Worm (Caenorhabditis elegans) whole organism, L1 larva: ENCODE data around the gene acs-11.

Experiments used
- ama-1 ChIP-seq: fragments of 150-350 bp; optimal IDR thresholded peaks from 2 replicates; lab custom pipeline; 2014
- fkh-8 ChIP-seq: sonication (generic microtip); optimal IDR thresholded peaks from 2 replicates; lab custom pipeline; 2016; ENCODE audit warnings: mild to moderate bottlenecking, missing genetic modification characterization, missing compliant biosample characterization
- nhr-237 ChIP-seq: fragments of 150-350 bp; optimal IDR thresholded peaks from 2 replicates; lab custom pipeline; 2014; ENCODE audit warnings: missing biosample characterization, missing genetic modification characterization

DNA sequence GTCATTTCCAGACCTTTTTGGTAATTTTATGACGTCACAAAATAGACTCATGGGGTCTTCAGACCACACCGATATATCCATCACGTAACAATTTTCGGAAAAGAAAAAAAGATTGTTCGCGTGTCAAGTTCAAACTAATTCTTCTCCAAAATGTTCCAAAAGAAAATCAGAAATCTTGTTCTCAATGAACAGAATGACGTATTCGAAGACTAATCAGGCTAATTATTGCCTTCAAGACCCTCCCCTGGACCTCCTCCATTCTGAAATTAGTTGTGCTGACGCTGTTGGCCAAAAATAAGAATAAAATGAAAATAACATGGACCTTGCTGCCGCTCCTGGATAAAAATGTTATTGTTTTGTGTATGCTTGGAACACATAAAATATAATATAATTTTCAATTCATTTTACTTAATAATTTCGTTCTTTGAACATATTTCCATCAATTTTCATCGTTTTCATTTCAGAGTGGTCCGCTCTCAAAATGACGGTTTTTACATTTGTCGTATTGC, 48.0 kb downstream of the acs-11 start, which contains the start of gene F26G1.15:
- TF ChIP-seq ama-1 (lab: Kevin White, UChicago), result no peak
- no peak for TF ChIP-seq nhr-237
- TF ChIP-seq fkh-8 (tag; lab: Kevin White, UChicago), result no peak
